Fruit fly (Drosophila melanogaster) whole organism, embryonic: ENCODE measurements around the gene fru.

Experiments
- CG10147 ChIP-seq: fragments of 200-800 bp; sonication (Bioruptor generic); optimal IDR thresholded peaks from 2 replicates; lab custom pipeline; 2019; ENCODE audit warnings: missing biosample characterization, mild to moderate bottlenecking, missing genetic modification characterization, moderate library complexity
- CG11696 ChIP-seq: fragments of 200-800 bp; sonication (Bioruptor generic); IDR thresholded peaks from 2 replicates; pipeline ENCODE4 v1.3.6; 2022; ENCODE audit warnings: missing biosample characterization, missing genetic modification characterization
- CG12219 ChIP-seq: fragments of 200-800 bp; sonication (Bioruptor generic); optimal IDR thresholded peaks from 3 replicates; lab custom pipeline; 2018; ENCODE audit warnings: missing biosample characterization, mild to moderate bottlenecking, missing genetic modification characterization
- CG12769 ChIP-seq: fragments of 200-800 bp; sonication (Bioruptor generic); optimal IDR thresholded peaks from 2 replicates; lab custom pipeline; 2019; ENCODE audit warnings: missing biosample characterization, mild to moderate bottlenecking, missing genetic modification characterization, moderate library complexity
- CG14441 ChIP-seq: fragments of 200-800 bp; sonication (Bioruptor generic); IDR thresholded peaks from 2 replicates; pipeline ENCODE4 v1.3.6; 2022; ENCODE audit warnings: missing biosample characterization, missing genetic modification characterization
- CG17361 ChIP-seq: fragments of 200-800 bp; sonication (Bioruptor generic); IDR thresholded peaks from 3 replicates; pipeline ENCODE4 v1.3.6; 2022; ENCODE audit warnings: missing biosample characterization, missing genetic modification characterization
- CG18599 ChIP-seq: fragments of 200-800 bp; sonication (Bioruptor generic); optimal IDR thresholded peaks from 3 replicates; lab custom pipeline; 2017; ENCODE audit warnings: missing biosample characterization, missing genetic modification characterization, mild to moderate bottlenecking, moderate library complexity, missing genetic modification reagents
- CG33213 ChIP-seq: fragments of 200-800 bp; sonication (Bioruptor generic); optimal IDR thresholded peaks from 3 replicates; lab custom pipeline; 2016; ENCODE audit warnings: missing biosample characterization, missing genetic modification characterization
- CG4424 ChIP-seq: fragments of 200-800 bp; sonication (Bioruptor generic); optimal IDR thresholded peaks from 3 replicates; lab custom pipeline; 2016; ENCODE audit warnings: missing biosample characterization, missing genetic modification characterization
- CG6791 ChIP-seq: fragments of 200-800 bp; sonication (Bioruptor generic); IDR thresholded peaks from 3 replicates; pipeline ENCODE4 v1.3.6; 2022; ENCODE audit warnings: missing biosample characterization, missing genetic modification characterization; ENCODE audit not compliant: partially characterized antibody
- CG7372 ChIP-seq: fragments of 200-800 bp; sonication (Bioruptor generic); IDR thresholded peaks from 2 replicates; pipeline ENCODE4 v1.3.6; 2022; ENCODE audit warnings: missing biosample characterization, missing genetic modification characterization
- CG8944 ChIP-seq: fragments of 200-800 bp; sonication (Bioruptor generic); optimal IDR thresholded peaks from 3 replicates; lab custom pipeline; 2016; ENCODE audit warnings: missing biosample characterization, missing genetic modification characterization
- D ChIP-seq, 2 experiments: fragments of 200-800 bp in 1 of 2; fragments of >200 bp in 1 of 2; sonication (Bioruptor generic) in 1 of 2; optimal IDR thresholded peaks; 2 replicates in 1 of 2; 3 replicates in 1 of 2; lab custom pipeline; 2017; ENCODE audit warnings: mild to moderate bottlenecking in 1 of 2, missing biosample characterization in 1 of 2, missing genetic modification characterization in 1 of 2, missing genetic modification reagents in 1 of 2
- Deaf1 ChIP-seq: fragments of 200-800 bp; optimal IDR thresholded peaks from 3 replicates; lab custom pipeline; 2019; ENCODE audit warnings: missing biosample characterization, mild to moderate bottlenecking, missing genetic modification characterization, moderate library complexity
- HLH54F ChIP-seq: fragments of 200-800 bp; sonication (Bioruptor generic); optimal IDR thresholded peaks from 3 replicates; lab custom pipeline; 2016; ENCODE audit warnings: missing biosample characterization, missing genetic modification characterization
- MBD-R2 ChIP-seq: fragments of 200-800 bp; sonication (Bioruptor generic); IDR thresholded peaks from 2 replicates; pipeline ENCODE4 v1.3.6; 2022; ENCODE audit warnings: missing biosample characterization, missing genetic modification characterization
- Meics ChIP-seq: fragments of 200-800 bp; sonication (Bioruptor generic); optimal IDR thresholded peaks from 2 replicates; lab custom pipeline; 2017; ENCODE audit warnings: missing biosample characterization, mild to moderate bottlenecking, missing genetic modification characterization
- Mes4 ChIP-seq: fragments of 200-800 bp; sonication (Bioruptor generic); optimal IDR thresholded peaks from 2 replicates; lab custom pipeline; 2016; ENCODE audit warnings: missing biosample characterization, missing genetic modification characterization
- Oaz ChIP-seq: fragments of 200-800 bp; sonication (Bioruptor generic); IDR thresholded peaks from 2 replicates; pipeline ENCODE4 v1.3.6; 2022; ENCODE audit warnings: missing biosample characterization, missing genetic modification characterization
- Poxn ChIP-seq: fragments of 200-800 bp; sonication (Bioruptor generic); IDR thresholded peaks from 2 replicates; pipeline ENCODE4 v1.3.6; 2022; ENCODE audit warnings: missing biosample characterization, missing genetic modification characterization
- Rx ChIP-seq: fragments of 200-800 bp; sonication (Bioruptor generic); IDR thresholded peaks from 2 replicates; pipeline ENCODE4 v1.3.6; 2022; ENCODE audit warnings: missing biosample characterization, missing genetic modification characterization
- Usf ChIP-seq: fragments of 200-800 bp; sonication (Bioruptor generic); optimal IDR thresholded peaks from 2 replicates; lab custom pipeline; 2017; ENCODE audit warnings: missing genotype, missing biosample characterization, missing genetic modification characterization
- Xbp1 ChIP-seq: fragments of 200-800 bp; sonication (Bioruptor generic); optimal IDR thresholded peaks from 3 replicates; lab custom pipeline; 2016; ENCODE audit warnings: missing biosample characterization, mild to moderate bottlenecking, missing genetic modification characterization
- bbx ChIP-seq: fragments of 200-800 bp; sonication (Bioruptor generic); IDR thresholded peaks from 2 replicates; pipeline ENCODE4 v1.3.6; 2022; ENCODE audit warnings: missing biosample characterization, missing genetic modification characterization; ENCODE audit not compliant: partially characterized antibody
- bcd ChIP-seq: fragments of 200-800 bp; sonication (Bioruptor generic); optimal IDR thresholded peaks from 2 replicates; lab custom pipeline; 2017; ENCODE audit warnings: missing biosample characterization, mild to moderate bottlenecking, missing genetic modification characterization
- btn ChIP-seq: fragments of 200-800 bp; sonication (Bioruptor generic); optimal IDR thresholded peaks from 2 replicates; lab custom pipeline; 2016; ENCODE audit warnings: missing biosample characterization, missing genetic modification characterization
- chinmo ChIP-seq: fragments of 200-800 bp; sonication (Bioruptor generic); IDR thresholded peaks from 4 replicates; pipeline ENCODE4 v1.3.6; 2022; ENCODE audit warnings: missing biosample characterization, missing genetic modification characterization; ENCODE audit not compliant: partially characterized antibody
- esg ChIP-seq: fragments of 200-800 bp; sonication (Bioruptor generic); conservative IDR thresholded peaks from 2 replicates; pipeline ENCODE4 v1.3.6; 2022; ENCODE audit warnings: missing biosample characterization, missing genetic modification characterization
- eyg ChIP-seq: fragments of 200-800 bp; sonication (Bioruptor generic); optimal IDR thresholded peaks from 3 replicates; lab custom pipeline; 2016; ENCODE audit warnings: missing biosample characterization, missing genetic modification characterization
- fd102C ChIP-seq: fragments of 200-800 bp; sonication (Bioruptor generic); optimal IDR thresholded peaks from 2 replicates; lab custom pipeline; 2018; ENCODE audit warnings: missing biosample characterization, mild to moderate bottlenecking, missing genetic modification characterization, moderate library complexity
- fd3F ChIP-seq: fragments of 200-800 bp; sonication (Bioruptor generic); optimal IDR thresholded peaks from 2 replicates; lab custom pipeline; 2018; ENCODE audit warnings: missing biosample characterization, mild to moderate bottlenecking, missing genetic modification characterization, moderate library complexity
- jigr1 ChIP-seq: fragments of 200-800 bp; sonication (Bioruptor generic); IDR thresholded peaks from 3 replicates; pipeline ENCODE4 v1.3.6; 2022; ENCODE audit warnings: missing biosample characterization, missing genetic modification characterization
- nerfin-2 ChIP-seq: fragments of 200-800 bp; sonication (Bioruptor generic); IDR thresholded peaks from 2 replicates; pipeline ENCODE4 v1.3.6; 2022; ENCODE audit warnings: missing biosample characterization, missing genetic modification characterization; ENCODE audit not compliant: partially characterized antibody
- nmo ChIP-seq: fragments of 200-800 bp; sonication (Bioruptor generic); optimal IDR thresholded peaks from 2 replicates; lab custom pipeline; 2018; ENCODE audit warnings: missing biosample characterization, mild to moderate bottlenecking, missing genetic modification characterization, moderate library complexity
- onecut ChIP-seq: fragments of 200-800 bp; sonication (Bioruptor generic); IDR thresholded peaks from 2 replicates; pipeline ENCODE4 v1.3.6; 2022; ENCODE audit warnings: missing biosample characterization, missing genetic modification characterization
- pho ChIP-seq: fragments of 200-800 bp; sonication (Bioruptor generic); optimal IDR thresholded peaks from 2 replicates; lab custom pipeline; 2016; ENCODE audit warnings: missing biosample characterization, missing genetic modification characterization
- ro ChIP-seq: fragments of 200-800 bp; sonication (Bioruptor generic); IDR thresholded peaks from 2 replicates; pipeline ENCODE4 v1.3.6; 2022; ENCODE audit warnings: missing biosample characterization, missing genetic modification characterization
- sim ChIP-seq: fragments of 200-800 bp; sonication (Bioruptor generic); IDR thresholded peaks from 2 replicates; pipeline ENCODE4 v1.3.6; 2022; ENCODE audit warnings: missing biosample characterization, missing genetic modification characterization
- slou ChIP-seq: fragments of 200-800 bp; sonication (Bioruptor generic); optimal IDR thresholded peaks from 3 replicates; lab custom pipeline; 2016; ENCODE audit warnings: missing biosample characterization, missing genetic modification characterization
- ssp ChIP-seq: fragments of 200-800 bp; sonication (Bioruptor generic); IDR thresholded peaks from 2 replicates; pipeline ENCODE4 v1.3.6; 2022; ENCODE audit warnings: missing biosample characterization, missing genetic modification characterization

fru gene

DNA sequence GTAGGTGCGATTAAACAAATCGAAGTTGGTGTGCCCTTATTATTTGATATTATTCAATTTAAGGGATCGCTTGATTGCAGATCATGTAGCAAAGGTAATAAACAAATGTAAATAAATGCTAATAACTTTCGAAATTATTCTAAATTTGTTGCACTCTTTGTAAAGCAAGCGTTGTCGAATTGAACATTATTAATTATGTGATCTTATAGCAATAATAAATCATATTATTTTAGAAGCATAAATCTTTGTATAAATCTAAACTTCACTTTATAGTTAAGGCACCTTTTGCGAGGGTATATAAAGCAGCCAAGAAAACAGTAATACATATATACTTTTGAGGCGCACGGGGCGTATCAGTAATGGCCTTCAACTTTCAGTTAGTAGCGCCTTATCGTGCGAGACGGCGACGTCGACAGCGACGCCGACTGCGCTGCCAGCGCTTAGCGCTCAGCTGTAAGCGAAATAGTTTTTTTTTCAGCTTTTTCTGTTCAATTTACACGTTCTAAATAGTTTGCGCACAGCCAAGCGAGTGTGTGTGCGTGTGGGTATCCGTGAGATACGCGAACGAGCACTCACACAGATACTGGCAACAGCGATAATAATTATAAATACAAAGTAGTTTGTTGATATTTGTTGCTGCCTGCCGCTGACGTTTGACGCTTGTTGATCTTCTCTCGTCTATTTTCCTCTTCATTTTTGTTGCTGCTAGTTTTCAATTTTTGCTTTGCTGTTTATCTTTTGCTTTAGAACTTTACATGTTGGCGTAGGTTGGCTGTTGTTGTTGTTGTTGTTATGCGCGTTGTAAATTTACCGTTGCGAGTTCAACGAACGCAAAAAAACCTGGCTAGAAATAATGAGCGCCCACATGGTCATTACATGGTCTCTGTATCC is 106.3 kb downstream of the fru start (continued):
- peak; percentile 44 for TF ChIP-seq Xbp1 (GFP tag; lab: Kevin White, UChicago)
- no peak for TF ChIP-seq chinmo (GFP tag; lab: Robert Waterston, UW)
- no peak for TF ChIP-seq CG6791 (GFP tag; lab: Robert Waterston, UW)
- no peak for TF ChIP-seq nerfin-2 (GFP tag; lab: Robert Waterston, UW)
- no peak for TF ChIP-seq Rx (GFP tag; lab: Robert Waterston, UW)
- TF ChIP-seq CG14441 (GFP tag; lab: Robert Waterston, UW), result peak; percentile 12; the same call in 1 of the 2 replicates
- TF ChIP-seq CG11696, result no peak
- TF ChIP-seq Oaz, result no peak
- TF ChIP-seq CG18599, result peak; percentile 82
- peak; percentile 79 for TF ChIP-seq Meics
- no peak for TF ChIP-seq sim (GFP tag; lab: Robert Waterston, UW)
- no peak for TF ChIP-seq bbx (GFP tag; lab: Robert Waterston, UW)
- TF ChIP-seq eyg (GFP tag; lab: Kevin White, UChicago), result peak; percentile 61
- no peak for TF ChIP-seq CG8944 (GFP tag; lab: Kevin White, UChicago)
- TF ChIP-seq nmo (GFP tag; lab: Kevin White, UChicago), result peak; percentile 37
- TF ChIP-seq ssp (GFP tag; lab: Robert Waterston, UW), result no peak
- 0 out of 2 replicates have a peak, but pooled peaks have one; percentile 12 for TF ChIP-seq CG7372 (GFP tag; lab: Robert Waterston, UW)
- peak; percentile 43 for TF ChIP-seq pho
- TF ChIP-seq onecut (GFP tag; lab: Robert Waterston, UW), result peak; percentile 16; the same call in 1 of the 2 replicates
- TF ChIP-seq Deaf1, result peak; percentile 22
- TF ChIP-seq fd3F (GFP tag; lab: Kevin White, UChicago), result peak; percentile 69
- TF ChIP-seq Poxn, result no peak
- TF ChIP-seq esg (GFP tag; lab: Robert Waterston, UW), result peak; percentile 22; the same call in 1 of the 2 replicates
- TF ChIP-seq CG12769 (tag; lab: Kevin White, UChicago), result peak; percentile 55
- 0 out of 3 replicates have a peak, but pooled peaks have one; percentile 16 for TF ChIP-seq jigr1 (GFP tag; lab: Robert Waterston, UW)
- no peak for TF ChIP-seq fd102C (GFP tag; lab: Kevin White, UChicago)
- TF ChIP-seq HLH54F (GFP tag; lab: Kevin White, UChicago), result peak; percentile 20
- TF ChIP-seq Mes4 (GFP tag; lab: Kevin White, UChicago), result peak; percentile 64
- no peak for TF ChIP-seq ro (GFP tag; lab: Robert Waterston, UW)
- TF ChIP-seq CG10147 (GFP tag; lab: Kevin White, UChicago), result peak; percentile 59
- peak; percentile 41 for TF ChIP-seq slou
- TF ChIP-seq btn (GFP tag; lab: Kevin White, UChicago), result peak; percentile 24
- TF ChIP-seq Usf (GFP tag; lab: Kevin White, UChicago), result peak; percentile 40
- peak; percentile 5 for TF ChIP-seq bcd (GFP tag; lab: Kevin White, UChicago)
- TF ChIP-seq MBD-R2 (GFP tag; lab: Robert Waterston, UW), result no peak; the same call in 1 of the 2 replicates
- peak; percentile 29 for TF ChIP-seq CG12219
- TF ChIP-seq D (optimal IDR thresholded peaks at IDR 0.05; lab: Kevin White, UChicago), result no peak
- TF ChIP-seq D (GFP tag; optimal IDR thresholded peaks at IDR 0.05; lab: Kevin White, UChicago), result no peak
- TF ChIP-seq CG4424, result no peak
- TF ChIP-seq CG17361 (GFP tag; lab: Robert Waterston, UW), result peak; percentile 62
- TF ChIP-seq CG33213, result peak; percentile 56
